Fruit fly (Drosophila melanogaster): Measurements from ENCODE around the gene CG10375.

CG10375 gene

dm6 chr3R:23732990-23733512 lies 34.5 kb upstream of the CG10375 start, which contains the start of the genes Hmgcr and Rpn9 (continued):
- no peak for TF ChIP-seq Oli (tag; optimal IDR thresholded peaks at IDR 0.05)
- TF ChIP-seq CG6765 (GFP tag; optimal IDR thresholded peaks at IDR 0.05): peak; percentile 15
- peak; percentile 38; the same call in 1 of the 3 replicates for TF ChIP-seq CG34224 (GFP tag; IDR thresholded peaks at IDR 0.05; ENCODE audit: partially characterized antibody)
- no peak for TF ChIP-seq CG10959 (GFP tag; IDR thresholded peaks at IDR 0.05)
- no peak for TF ChIP-seq zf30C (GFP tag; optimal IDR thresholded peaks at IDR 0.05)
- no peak for TF ChIP-seq klu (GFP tag; IDR thresholded peaks at IDR 0.05)
- TF ChIP-seq CG13775 (GFP tag; optimal IDR thresholded peaks at IDR 0.05): no peak
- TF ChIP-seq MTF-1 (GFP tag; optimal IDR thresholded peaks at IDR 0.05; ENCODE audit: borderline replicate concordance): no peak
- no peak for TF ChIP-seq CG8281 (tag; optimal IDR thresholded peaks at IDR 0.05)
- TF ChIP-seq org-1 (GFP tag; optimal IDR thresholded peaks at IDR 0.05): no peak
- no peak for TF ChIP-seq Rfx (GFP tag; IDR thresholded peaks at IDR 0.05)
- no peak for TF ChIP-seq tap (tag; optimal IDR thresholded peaks at IDR 0.05)
- no peak for TF ChIP-seq Abd-B (GFP tag; optimal IDR thresholded peaks at IDR 0.05)
- no peak for TF ChIP-seq CG10565 (GFP tag; optimal IDR thresholded peaks at IDR 0.05)
- TF ChIP-seq CG12219 (GFP tag; optimal IDR thresholded peaks at IDR 0.05): no peak
- peak; percentile 55 for TF ChIP-seq Hmr (GFP tag; optimal IDR thresholded peaks at IDR 0.05)
- TF ChIP-seq slou (GFP tag; optimal IDR thresholded peaks at IDR 0.05): no peak
- peak; percentile 61 for TF ChIP-seq CG2712 (tag; optimal IDR thresholded peaks at IDR 0.05)
- no peak for TF ChIP-seq h (optimal IDR thresholded peaks at IDR 0.05)
- TF ChIP-seq pan (optimal IDR thresholded peaks at IDR 0.05): no peak
- no peak for TF ChIP-seq pan (GFP tag; optimal IDR thresholded peaks at IDR 0.05 in 1 of 2, IDR thresholded peaks at IDR 0.05 in 1 of 2)
- no peak for TF ChIP-seq vnd (GFP tag; IDR thresholded peaks at IDR 0.05; ENCODE audit: partially characterized antibody)
- TF ChIP-seq Aef1 (GFP tag; IDR thresholded peaks at IDR 0.05): no peak
- peak; percentile 21 for TF ChIP-seq CG34376 (GFP tag; optimal IDR thresholded peaks at IDR 0.05)
- TF ChIP-seq Dll (GFP tag; IDR thresholded peaks at IDR 0.05; ENCODE audit: partially characterized antibody): 0 out of 4 replicates have a peak, but pooled peaks have one; percentile 40
- TF ChIP-seq CG10462 (GFP tag; optimal IDR thresholded peaks at IDR 0.05): no peak
- no peak for TF ChIP-seq wor (GFP tag; IDR thresholded peaks at IDR 0.05)
- TF ChIP-seq CoRest (tag; optimal IDR thresholded peaks at IDR 0.05): peak; percentile 55
- no peak for TF ChIP-seq ftz-f1 (GFP tag; optimal IDR thresholded peaks at IDR 0.05)
- no peak for TF ChIP-seq Taf1 (GFP tag; IDR thresholded peaks at IDR 0.05)
- peak; percentile 68 for TF ChIP-seq CG10267 (tag; optimal IDR thresholded peaks at IDR 0.05)
- no peak for TF ChIP-seq Nf-YA (GFP tag; IDR thresholded peaks at IDR 0.05)
- peak; percentile 51 for TF ChIP-seq CG11504 (tag; optimal IDR thresholded peaks at IDR 0.05)
- TF ChIP-seq Hr78 (GFP tag; optimal IDR thresholded peaks at IDR 0.05): no peak
- TF ChIP-seq chn (GFP tag; optimal IDR thresholded peaks at IDR 0.05): no peak
- no peak for TF ChIP-seq CG9215 (GFP tag; IDR thresholded peaks at IDR 0.05)
- TF ChIP-seq cwo (GFP tag; optimal IDR thresholded peaks at IDR 0.05): no peak
- TF ChIP-seq bowl (GFP tag; IDR thresholded peaks at IDR 0.05): no peak
- peak; percentile 76 for TF ChIP-seq CG15601 (tag; optimal IDR thresholded peaks at IDR 0.05)
- no peak for TF ChIP-seq zfh1 (GFP tag; IDR thresholded peaks at IDR 0.05)
- peak; percentile 73 for TF ChIP-seq MBD-R2 (GFP tag; IDR thresholded peaks at IDR 0.05)
- TF ChIP-seq CG3407 (GFP tag; optimal IDR thresholded peaks at IDR 0.05): no peak
- peak; percentile 58 for TF ChIP-seq CTCF (GFP tag; optimal IDR thresholded peaks at IDR 0.05)
- no peak for TF ChIP-seq CG31365 (tag; optimal IDR thresholded peaks at IDR 0.05)
- peak; percentile 87 for TF ChIP-seq YL-1 (GFP tag; optimal IDR thresholded peaks at IDR 0.05)
- TF ChIP-seq sisA (GFP tag; IDR thresholded peaks at IDR 0.05): no peak
- TF ChIP-seq grn (GFP tag; optimal IDR thresholded peaks at IDR 0.05): no peak
- no peak for TF ChIP-seq CG10366 (GFP tag; IDR thresholded peaks at IDR 0.05)
- TF ChIP-seq Bteb2 (GFP tag; optimal IDR thresholded peaks at IDR 0.05): no peak

Data from whole organism, embryonic.